Fruit fly (Drosophila melanogaster) whole organism, embryonic: ENCODE measurements around the gene CG33298.

Source experiments
- Awh ChIP-seq: fragments of 200-800 bp; sonication (Bioruptor generic); IDR thresholded peaks from 2 replicates; pipeline ENCODE4, ENCODE4 v1.3.6; 2022; ENCODE audit warnings: missing biosample characterization, missing genetic modification characterization
- Bgb ChIP-seq: fragments of 200-800 bp; sonication (Bioruptor generic); IDR thresholded peaks from 2 replicates; pipeline ENCODE4 v1.3.6; 2022; ENCODE audit warnings: missing biosample characterization, missing genetic modification characterization; ENCODE audit not compliant: partially characterized antibody
- CG12155 ChIP-seq: fragments of 200-800 bp; sonication (Bioruptor generic); optimal IDR thresholded peaks from 3 replicates; lab custom pipeline; 2016; ENCODE audit warnings: missing biosample characterization, missing genetic modification characterization
- CG13123 ChIP-seq: fragments of 200-800 bp; sonication (Bioruptor generic); optimal IDR thresholded peaks from 2 replicates; lab custom pipeline; 2016; ENCODE audit warnings: missing biosample characterization, missing genetic modification characterization
- CG14050 ChIP-seq: fragments of 200-800 bp; sonication (Bioruptor generic); IDR thresholded peaks from 3 replicates; pipeline ENCODE4 v1.3.6; 2022; ENCODE audit warnings: missing biosample characterization, missing genetic modification characterization
- CG14710 ChIP-seq: fragments of 200-800 bp; sonication (Bioruptor generic); optimal IDR thresholded peaks from 3 replicates; lab custom pipeline; 2019; ENCODE audit warnings: missing biosample characterization, mild to moderate bottlenecking, missing genetic modification characterization, moderate library complexity
- CG15601 ChIP-seq: fragments of 200-800 bp; sonication (Bioruptor generic); optimal IDR thresholded peaks from 3 replicates; lab custom pipeline; 2019; ENCODE audit warnings: missing biosample characterization, mild to moderate bottlenecking, missing genetic modification characterization, moderate library complexity
- CG18476 ChIP-seq: fragments of 200-800 bp; sonication (Bioruptor generic); optimal IDR thresholded peaks from 2 replicates; lab custom pipeline; 2016; ENCODE audit warnings: missing biosample characterization, mild to moderate bottlenecking, missing genetic modification characterization
- CG2712 ChIP-seq: fragments of 200-800 bp; optimal IDR thresholded peaks from 3 replicates; lab custom pipeline; 2019; ENCODE audit warnings: missing biosample characterization, mild to moderate bottlenecking, missing genetic modification characterization, moderate library complexity
- CG3281 ChIP-seq: fragments of 200-800 bp; sonication (Bioruptor generic); optimal IDR thresholded peaks from 3 replicates; lab custom pipeline; 2017; ENCODE audit warnings: missing biosample characterization, mild to moderate bottlenecking, missing genetic modification characterization
- CG3407 ChIP-seq: fragments of 200-800 bp; sonication (Bioruptor generic); optimal IDR thresholded peaks from 2 replicates; lab custom pipeline; 2018; ENCODE audit warnings: missing biosample characterization, mild to moderate bottlenecking, missing genetic modification characterization
- CG4360 ChIP-seq: fragments of 200-800 bp; sonication (Bioruptor generic); IDR thresholded peaks from 2 replicates; pipeline ENCODE4 v1.3.6; 2022; ENCODE audit warnings: missing biosample characterization, missing genetic modification characterization
- CG4424 ChIP-seq: fragments of 200-800 bp; sonication (Bioruptor generic); optimal IDR thresholded peaks from 3 replicates; lab custom pipeline; 2016; ENCODE audit warnings: missing biosample characterization, missing genetic modification characterization
- CG5953 ChIP-seq: fragments of 200-800 bp; sonication (Bioruptor generic); IDR thresholded peaks from 2 replicates; pipeline ENCODE4 v1.3.6; 2022; ENCODE audit warnings: missing biosample characterization, missing genetic modification characterization
- CG6813 ChIP-seq: fragments of 200-800 bp; sonication (Bioruptor generic); optimal IDR thresholded peaks from 2 replicates; lab custom pipeline; 2017; ENCODE audit warnings: missing biosample characterization, missing genetic modification characterization, mild to moderate bottlenecking, moderate library complexity, missing genetic modification reagents
- CG8089 ChIP-seq: fragments of 200-800 bp; sonication (Bioruptor generic); optimal IDR thresholded peaks from 3 replicates; lab custom pipeline; 2016; ENCODE audit warnings: missing biosample characterization, missing genetic modification characterization
- CG9932 ChIP-seq: fragments of 200-800 bp; sonication (Bioruptor generic); IDR thresholded peaks from 2 replicates; pipeline ENCODE4 v1.3.6; 2022; ENCODE audit warnings: missing biosample characterization, missing genetic modification characterization
- D19A ChIP-seq: fragments of 200-800 bp; optimal IDR thresholded peaks from 3 replicates; lab custom pipeline; 2019; ENCODE audit warnings: missing biosample characterization, mild to moderate bottlenecking, missing genetic modification characterization, moderate library complexity
- Dad ChIP-seq: fragments of 200-800 bp; sonication (Bioruptor generic); optimal IDR thresholded peaks from 3 replicates; lab custom pipeline; 2016; ENCODE audit warnings: missing biosample characterization, missing genetic modification characterization
- Deaf1 ChIP-seq: fragments of 200-800 bp; optimal IDR thresholded peaks from 3 replicates; lab custom pipeline; 2019; ENCODE audit warnings: missing biosample characterization, mild to moderate bottlenecking, missing genetic modification characterization, moderate library complexity
- ERR ChIP-seq: fragments of 200-800 bp; sonication (Bioruptor generic); optimal IDR thresholded peaks from 2 replicates; lab custom pipeline; 2016; ENCODE audit warnings: missing biosample characterization, missing genetic modification characterization
- Fer2 ChIP-seq: fragments of 200-800 bp; sonication (Bioruptor generic); optimal IDR thresholded peaks from 2 replicates; lab custom pipeline; 2018; ENCODE audit warnings: missing biosample characterization, mild to moderate bottlenecking, missing genetic modification characterization, moderate library complexity
- H15 ChIP-seq: fragments of 200-800 bp; sonication (Bioruptor generic); IDR thresholded peaks from 3 replicates; pipeline ENCODE4 v1.3.6; 2022; ENCODE audit warnings: missing biosample characterization, missing genetic modification characterization
- H2.0 ChIP-seq: fragments of 200-800 bp; sonication (Bioruptor generic); IDR thresholded peaks from 2 replicates; pipeline ENCODE4 v1.3.6; 2022; ENCODE audit warnings: missing biosample characterization, missing genetic modification characterization
- HLH3B ChIP-seq: fragments of 200-800 bp; sonication (Bioruptor generic); IDR thresholded peaks from 2 replicates; pipeline ENCODE4 v1.3.6; 2022; ENCODE audit warnings: missing biosample characterization, missing genetic modification characterization
- Hr39 ChIP-seq: fragments of >200 bp; optimal IDR thresholded peaks from 2 replicates; lab custom pipeline; 2017
- Med ChIP-seq: fragments of 200-800 bp; sonication (Bioruptor generic); peaks from one replicate; lab custom pipeline; 2016; ENCODE audit warnings: missing biosample characterization, missing genetic modification characterization, mild to moderate bottlenecking, inconsistent platforms, moderate library complexity
- NK7.1 ChIP-seq: fragments of 200-800 bp; sonication (Bioruptor generic); optimal IDR thresholded peaks from 3 replicates; lab custom pipeline; 2016; ENCODE audit warnings: missing biosample characterization, missing genetic modification characterization
- Poxn ChIP-seq: fragments of 200-800 bp; sonication (Bioruptor generic); IDR thresholded peaks from 2 replicates; pipeline ENCODE4 v1.3.6; 2022; ENCODE audit warnings: missing biosample characterization, missing genetic modification characterization
- Rx ChIP-seq: fragments of 200-800 bp; sonication (Bioruptor generic); IDR thresholded peaks from 2 replicates; pipeline ENCODE4 v1.3.6; 2022; ENCODE audit warnings: missing biosample characterization, missing genetic modification characterization
- Sox100B ChIP-seq: fragments of 200-800 bp; sonication (Bioruptor generic); optimal IDR thresholded peaks from 3 replicates; lab custom pipeline; 2018; ENCODE audit warnings: missing biosample characterization, mild to moderate bottlenecking, missing genetic modification characterization
- TFAM ChIP-seq: fragments of 200-800 bp; sonication (Bioruptor generic); optimal IDR thresholded peaks from 2 replicates; lab custom pipeline; 2017; ENCODE audit warnings: missing biosample characterization, missing genetic modification characterization, inconsistent platforms
- Vsx1 ChIP-seq: fragments of 200-800 bp; sonication (Bioruptor generic); optimal IDR thresholded peaks from 2 replicates; lab custom pipeline; 2017; ENCODE audit warnings: missing biosample characterization, mild to moderate bottlenecking, missing genetic modification characterization, missing genetic modification reagents
- aop ChIP-seq: fragments of 200-800 bp; sonication (Bioruptor generic); IDR thresholded peaks from 2 replicates; pipeline ENCODE4 v1.3.6; 2022; ENCODE audit warnings: missing biosample characterization, missing genetic modification characterization
- ato ChIP-seq: fragments of 200-800 bp; sonication (Bioruptor generic); IDR thresholded peaks from 2 replicates; pipeline ENCODE4 v1.3.6; 2022; ENCODE audit warnings: missing biosample characterization, missing genetic modification characterization; ENCODE audit not compliant: partially characterized antibody
- bbx ChIP-seq: fragments of 200-800 bp; sonication (Bioruptor generic); IDR thresholded peaks from 2 replicates; pipeline ENCODE4 v1.3.6; 2022; ENCODE audit warnings: missing biosample characterization, missing genetic modification characterization; ENCODE audit not compliant: partially characterized antibody
- br ChIP-seq: fragments of >200 bp; optimal IDR thresholded peaks from 2 replicates; lab custom pipeline; 2017
- cas ChIP-seq: fragments of 200-800 bp; sonication (Bioruptor generic); IDR thresholded peaks from 2 replicates; pipeline ENCODE4 v1.3.6; 2022; ENCODE audit warnings: missing biosample characterization, missing genetic modification characterization
- chif ChIP-seq, 2 experiments: fragments of 200-800 bp; sonication (Bioruptor generic); optimal IDR thresholded peaks; 3 replicates each; lab custom pipeline; 2016; ENCODE audit warnings: missing biosample characterization in 2 of 2, missing genetic modification characterization in 2 of 2
- chinmo ChIP-seq: fragments of 200-800 bp; sonication (Bioruptor generic); IDR thresholded peaks from 4 replicates; pipeline ENCODE4 v1.3.6; 2022; ENCODE audit warnings: missing biosample characterization, missing genetic modification characterization; ENCODE audit not compliant: partially characterized antibody
- dysf ChIP-seq: fragments of 200-800 bp; sonication (Bioruptor generic); IDR thresholded peaks from 3 replicates; pipeline ENCODE4 v1.3.6; 2022; ENCODE audit warnings: missing biosample characterization, missing genetic modification characterization
- h ChIP-seq: fragments of >200 bp; optimal IDR thresholded peaks from 2 replicates; lab custom pipeline; 2017
- hth ChIP-seq: fragments of >200 bp; optimal IDR thresholded peaks from 2 replicates; lab custom pipeline; 2017; ENCODE audit warnings: inconsistent platforms
- kah ChIP-seq: fragments of 200-800 bp; sonication (Bioruptor generic); optimal IDR thresholded peaks from 2 replicates; lab custom pipeline; 2018; ENCODE audit warnings: missing biosample characterization, mild to moderate bottlenecking, missing genetic modification characterization
- kay ChIP-seq: fragments of 200-800 bp; sonication (Bioruptor generic); optimal IDR thresholded peaks from 2 replicates; lab custom pipeline; 2016; ENCODE audit warnings: missing biosample characterization, missing genetic modification characterization
- mirr ChIP-seq: fragments of 200-800 bp; sonication (Bioruptor generic); optimal IDR thresholded peaks from 3 replicates; lab custom pipeline; 2018; ENCODE audit warnings: missing biosample characterization, mild to moderate bottlenecking, missing genetic modification characterization
- oc ChIP-seq: fragments of 200-800 bp; sonication (Bioruptor generic); optimal IDR thresholded peaks from 2 replicates; lab custom pipeline; 2018; ENCODE audit warnings: missing biosample characterization, mild to moderate bottlenecking, missing genetic modification characterization, moderate library complexity
- pum ChIP-seq: fragments of 200-800 bp; sonication (Bioruptor generic); optimal IDR thresholded peaks from 2 replicates; lab custom pipeline; 2016; ENCODE audit warnings: missing biosample characterization, missing genetic modification characterization
- row ChIP-seq: fragments of 200-800 bp; sonication (Bioruptor generic); IDR thresholded peaks from 3 replicates; pipeline ENCODE4 v1.3.6; 2022; ENCODE audit warnings: missing biosample characterization, missing genetic modification characterization
- sna ChIP-seq: fragments of 200-800 bp; sonication (Bioruptor generic); IDR thresholded peaks from 2 replicates; pipeline ENCODE4 v1.3.6; 2022; ENCODE audit warnings: missing biosample characterization, missing genetic modification characterization; ENCODE audit not compliant: partially characterized antibody
- sug ChIP-seq: fragments of 200-800 bp; optimal IDR thresholded peaks from 2 replicates; lab custom pipeline; 2019; ENCODE audit warnings: missing biosample characterization, mild to moderate bottlenecking, missing genetic modification characterization, moderate library complexity
- tup ChIP-seq: fragments of 200-800 bp; sonication (Bioruptor generic); optimal IDR thresholded peaks from 2 replicates; lab custom pipeline; 2016; ENCODE audit warnings: missing biosample characterization, mild to moderate bottlenecking, missing genetic modification characterization, moderate library complexity

Gene CG33298

dm6 chr2L:9566656-9567055 lies 71.4 kb downstream of the CG33298 start, which contains the start of gene jp (continued):
- no peak for TF ChIP-seq CG12155 (GFP tag; lab: Kevin White, UChicago)
- TF ChIP-seq CG15601 (tag; lab: Kevin White, UChicago), result no peak
- no peak for TF ChIP-seq CG4360 (GFP tag; lab: Robert Waterston, UW)
- no peak for TF ChIP-seq NK7.1 (GFP tag; lab: Kevin White, UChicago)
- TF ChIP-seq br (lab: Kevin White, UChicago), result no peak
- TF ChIP-seq chif (GFP tag; optimal IDR thresholded peaks at IDR 0.05; lab: Kevin White, UChicago), result no peak
- TF ChIP-seq Sox100B (GFP tag; lab: Kevin White, UChicago), result no peak
- TF ChIP-seq sug (tag; lab: Kevin White, UChicago), result no peak
- TF ChIP-seq CG13123 (GFP tag; lab: Kevin White, UChicago), result no peak
- TF ChIP-seq chinmo (GFP tag; lab: Robert Waterston, UW), result peak; percentile 72; the same call in 1 of the 4 replicates
- no peak for TF ChIP-seq bbx (GFP tag; lab: Robert Waterston, UW)
- TF ChIP-seq CG14050 (GFP tag; lab: Robert Waterston, UW), result no peak
- TF ChIP-seq CG8089 (GFP tag; lab: Kevin White, UChicago), result no peak
- no peak for TF ChIP-seq Vsx1 (GFP tag; lab: Kevin White, UChicago)
- TF ChIP-seq H15 (GFP tag; lab: Robert Waterston, UW), result no peak
- TF ChIP-seq Hr39 (lab: Kevin White, UChicago), result no peak
- peak; percentile 96 for TF ChIP-seq Deaf1 (tag; lab: Kevin White, UChicago)
- TF ChIP-seq Med (GFP tag; lab: Kevin White, UChicago), result peak; percentile 68
- TF ChIP-seq dysf, result no peak
- 0 out of 2 replicates have a peak, but pooled peaks have one; percentile 28 for TF ChIP-seq Bgb (GFP tag; lab: Robert Waterston, UW)
- TF ChIP-seq aop (GFP tag; lab: Robert Waterston, UW), result no peak
- TF ChIP-seq ato (GFP tag; lab: Robert Waterston, UW), result no peak
- no peak for TF ChIP-seq cas (GFP tag; lab: Robert Waterston, UW)
- TF ChIP-seq kay, result no peak
- TF ChIP-seq kah (GFP tag; lab: Kevin White, UChicago), result no peak
- TF ChIP-seq CG14710 (tag; lab: Kevin White, UChicago), result no peak
- TF ChIP-seq tup (GFP tag; lab: Kevin White, UChicago), result no peak
- TF ChIP-seq D19A (tag; lab: Kevin White, UChicago), result no peak
- TF ChIP-seq CG5953 (GFP tag; lab: Robert Waterston, UW), result 0 out of 2 replicates have a peak, but pooled peaks have one; percentile 23
- no peak for TF ChIP-seq Dad (GFP tag; lab: Kevin White, UChicago)
- no peak for TF ChIP-seq sna (GFP tag; lab: Robert Waterston, UW)
- no peak for TF ChIP-seq Poxn (GFP tag; lab: Robert Waterston, UW)
- TF ChIP-seq CG9932 (GFP tag; lab: Robert Waterston, UW), result 0 out of 2 replicates have a peak, but pooled peaks have one; percentile 9
- TF ChIP-seq pum (GFP tag; lab: Kevin White, UChicago), result no peak

DNA sequence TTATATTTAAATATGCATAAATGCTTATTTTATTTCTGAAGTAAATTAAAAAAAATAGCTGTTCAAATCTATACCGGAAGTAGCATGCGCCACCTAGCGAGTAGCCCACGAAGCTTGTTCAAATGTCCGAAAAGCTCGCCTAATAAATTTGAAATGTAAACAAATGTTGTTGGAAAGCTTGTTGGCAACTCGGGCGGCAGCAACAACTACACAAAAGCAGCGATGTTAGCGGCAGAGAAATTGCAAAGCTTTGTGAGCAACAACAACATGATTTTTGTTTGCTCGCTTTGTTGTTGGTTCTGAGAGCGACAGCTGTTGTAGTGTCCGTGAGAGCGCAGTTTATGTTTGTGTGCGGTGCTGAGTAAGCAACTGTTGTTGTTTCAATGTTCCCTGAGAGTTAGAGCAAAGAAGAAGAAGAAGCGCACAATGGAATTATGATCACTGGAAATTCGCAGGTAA lies 72.2 kb downstream of the CG33298 start:
- TF ChIP-seq CG4424 (GFP tag; lab: Kevin White, UChicago) (peak; percentile 97), CG4360 (GFP tag; lab: Robert Waterston, UW) (peak; percentile 94), Rx (GFP tag; lab: Robert Waterston, UW) (peak; percentile 95), HLH3B (GFP tag; lab: Robert Waterston, UW) (peak; percentile 95), ERR (GFP tag; lab: Kevin White, UChicago) (peak; percentile 80), row (GFP tag; lab: Robert Waterston, UW) (peak; percentile 64), TFAM (GFP tag; lab: Kevin White, UChicago) (peak; percentile 93), Awh (peak; percentile 98), Fer2 (peak; percentile 98), H2.0 (GFP tag; lab: Robert Waterston, UW) (peak; percentile 93), CG18476 (GFP tag; lab: Kevin White, UChicago) (peak; percentile 88), oc (tag; lab: Kevin White, UChicago) (peak; percentile 98), hth (no peak), CG2712 (tag; lab: Kevin White, UChicago) (peak; percentile 93), h (lab: Kevin White, UChicago) (no peak), CG6813 (peak; percentile 100), CG3281 (GFP tag; lab: Kevin White, UChicago) (peak; percentile 99), CG3407 (GFP tag; lab: Kevin White, UChicago) (peak; percentile 98), mirr (GFP tag; lab: Kevin White, UChicago) (peak; percentile 100)
